Worm (Caenorhabditis elegans): Measurements from ENCODE around the gene str-207.

str-207 gene

ce11 chrV:4913853-4914252 lies 37.7 kb upstream of the str-207 start:
- TF ChIP-seq nhr-25 (tag; optimal IDR thresholded peaks at IDR 0.05; ENCODE audit: borderline replicate concordance, insufficient read depth) = no peak
- no peak for TF ChIP-seq nhr-77 (tag; optimal IDR thresholded peaks at IDR 0.05)
- TF ChIP-seq nhr-237 (tag; optimal IDR thresholded peaks at IDR 0.05) = no peak
- no peak for TF ChIP-seq F37D6.2 (tag; optimal IDR thresholded peaks at IDR 0.05)
- TF ChIP-seq mes-2 (tag; optimal IDR thresholded peaks at IDR 0.05; ENCODE audit: poor library complexity, severe bottlenecking) = no peak
- TF ChIP-seq ceh-44 (GFP tag; IDR thresholded peaks at IDR 0.05) = no peak

- TF ChIP-seq dmd-6 (GFP tag; IDR thresholded peaks at IDR 0.05) (0 out of 2 replicates have a peak, but pooled peaks have one; percentile 9), hlh-11 (tag; optimal IDR thresholded peaks at IDR 0.05) (peak; percentile 28), unc-62 (GFP tag; optimal IDR thresholded peaks at IDR 0.05 in 1 of 2) (no peak), unc-62 (tag; optimal IDR thresholded peaks at IDR 0.05) (no peak), php-3 (GFP tag; IDR thresholded peaks at IDR 0.05) (peak; percentile 48; the same call in 1 of the 2 replicates), aha-1 (tag) (peak; percentile 4), lin-39 (tag; optimal IDR thresholded peaks at IDR 0.05) (no peak), nhr-28 (tag; optimal IDR thresholded peaks at IDR 0.05) (peak; percentile 69), pqm-1 (tag; optimal IDR thresholded peaks at IDR 0.05) (peak; percentile 77), skn-1 (tag; optimal IDR thresholded peaks at IDR 0.05) (no peak), daf-8 (GFP tag; IDR thresholded peaks at IDR 0.05) (no peak)
Measured at ce11 chrV:4914879-4915278, 36.7 kb upstream of the str-207 start, which contains the start of gene H23N18.6. Gene H23N18.6, minus strand, starts transcription at chrV:4915079.

- TF ChIP-seq set-16 (GFP tag; IDR thresholded peaks at IDR 0.05) = peak; percentile 80
- TF ChIP-seq F49E8.2 (tag; optimal IDR thresholded peaks at IDR 0.05; ENCODE audit: borderline replicate concordance) = no peak
Measured at ce11 chrV:4918091-4918624, 33.4 kb upstream of the str-207 start, which contains the start of gene C02E7.7. Gene C02E7.7, minus strand, starts transcription at chrV:4918574.

- TF ChIP-seq ceh-44 (GFP tag; IDR thresholded peaks at IDR 0.05) (no peak), tra-1 (GFP tag; IDR thresholded peaks at IDR 0.05) (no peak), lin-38 (GFP tag; IDR thresholded peaks at IDR 0.05) (no peak), mdl-1 (tag; optimal IDR thresholded peaks at IDR 0.05) (peak in 1 of 2 experiments; percentile 6), mxl-3 (GFP tag; optimal IDR thresholded peaks at IDR 0.05) (peak; percentile 43), F37D6.2 (tag; optimal IDR thresholded peaks at IDR 0.05) (no peak), pha-4 (GFP tag; IDR thresholded peaks at IDR 0.05) (no peak), pha-4 (tag; optimal IDR thresholded peaks at IDR 0.05) (no peak), spr-1 (tag; optimal IDR thresholded peaks at IDR 0.05) (peak; percentile 4), hlh-11 (tag; optimal IDR thresholded peaks at IDR 0.05) (peak; percentile 69), nhr-28 (tag; optimal IDR thresholded peaks at IDR 0.05) (peak; percentile 30), nhr-102 (tag; optimal IDR thresholded peaks at IDR 0.05) (peak; percentile 62), ceh-20 (GFP tag; IDR thresholded peaks at IDR 0.05) (no peak), nhr-48 (tag; optimal IDR thresholded peaks at IDR 0.05) (peak; percentile 93), rbr-2 (tag; optimal IDR thresholded peaks at IDR 0.05) (no peak), cey-2 (tag; optimal IDR thresholded peaks at IDR 0.05; ENCODE audit: borderline replicate concordance, insufficient read depth) (peak; percentile 47), nhr-10 (tag; optimal IDR thresholded peaks at IDR 0.05) (peak; percentile 48)
Measured at ce11 chrV:4918664-4919257, 32.8 kb upstream of the str-207 start, which contains the start of gene C02E7.6. Gene C02E7.6, plus strand, starts transcription at chrV:4919207.

ce11 chrV:4920690-4921152 lies 30.8 kb upstream of the str-207 start, which contains the start of the genes C02E7.8 and srh-23:
Gene C02E7.8, minus strand, starts transcription at chrV:4920790.
Gene srh-23, plus strand, starts transcription at chrV:4921102.
- TF ChIP-seq Y48G9A.11 (GFP tag; IDR thresholded peaks at IDR 0.05) = no peak
- TF ChIP-seq R02D3.7 (tag; optimal IDR thresholded peaks at IDR 0.05) = no peak
- no peak for TF ChIP-seq dve-1 (tag; optimal IDR thresholded peaks at IDR 0.05; ENCODE audit: insufficient read depth)
- no peak for TF ChIP-seq lsy-2 (tag; optimal IDR thresholded peaks at IDR 0.05)
- no peak for TF ChIP-seq nhr-42 (GFP tag; IDR thresholded peaks at IDR 0.05)
- TF ChIP-seq lin-13 (GFP tag; optimal IDR thresholded peaks at IDR 0.05) = no peak
- no peak for TF ChIP-seq ceh-82 (tag; optimal IDR thresholded peaks at IDR 0.05)
